Fruit fly (Drosophila melanogaster) whole organism: ENCODE data around the gene NimC2.

Experiments used
- CG8478 ChIP-seq: fragments of >200 bp; optimal IDR thresholded peaks from 2 replicates; lab custom pipeline; 2018; ENCODE audit warnings: inconsistent platforms
- Dll ChIP-seq: fragments of >200 bp; optimal IDR thresholded peaks from 2 replicates; lab custom pipeline; 2017
- EcR ChIP-seq, 2 experiments: fragments of >200 bp; optimal IDR thresholded peaks; 2 replicates each; lab custom pipeline; 2017; ENCODE audit warnings: missing biosample characterization in 2 of 2, missing genetic modification characterization in 2 of 2, missing genetic modification reagents in 2 of 2
- pan ChIP-seq: fragments of >200 bp; optimal IDR thresholded peaks from 2 replicates; lab custom pipeline; 2017
- psq ChIP-seq: fragments of >200 bp; optimal IDR thresholded peaks from 2 replicates; lab custom pipeline; 2017
- usp ChIP-seq: fragments of >200 bp; optimal IDR thresholded peaks from 2 replicates; lab custom pipeline; 2017; ENCODE audit warnings: missing biosample characterization, missing genetic modification characterization, mixed read lengths

NimC2 gene

dm6 chr2L:13972847-13973246, 7.1 kb upstream of the NimC2 start, which contains the start of gene He:
Gene He (minus strand): TSS chr2L:13972947.
- TF ChIP-seq pan (lab: Kevin White, UChicago) (no peak), Dll (no peak), EcR (GFP tag; optimal IDR thresholded peaks at IDR 0.05; lab: Kevin White, UChicago) (no peak), usp (GFP tag; lab: Kevin White, UChicago) (no peak), psq (lab: Kevin White, UChicago) (no peak), CG8478 (lab: Kevin White, UChicago) (no peak)

dm6 chr2L:13976669-13977068, 3.3 kb upstream of the NimC2 start, which contains the start of gene NimC1:
Gene NimC1 (minus strand): TSS chr2L:13976769.
- TF ChIP-seq psq (lab: Kevin White, UChicago) (no peak), usp (GFP tag; lab: Kevin White, UChicago) (no peak), pan (lab: Kevin White, UChicago) (no peak), Dll (no peak), EcR (GFP tag; optimal IDR thresholded peaks at IDR 0.05; lab: Kevin White, UChicago) (no peak), CG8478 (lab: Kevin White, UChicago) (no peak)

- TF ChIP-seq EcR (GFP tag; optimal IDR thresholded peaks at IDR 0.05; lab: Kevin White, UChicago) = no peak
Measured at dm6 chr2L:13977073-13977472, 2.9 kb upstream of the NimC2 start, which contains the start of gene Cyp28a5. Gene Cyp28a5 (plus strand): TSS chr2L:13977302.

- TF ChIP-seq CG8478 (lab: Kevin White, UChicago) (no peak), usp (GFP tag; lab: Kevin White, UChicago) (no peak), psq (lab: Kevin White, UChicago) (no peak), EcR (GFP tag; optimal IDR thresholded peaks at IDR 0.05; lab: Kevin White, UChicago) (no peak), Dll (no peak), pan (lab: Kevin White, UChicago) (no peak)
Measured at dm6 chr2L:13998952-13999351, 19.0 kb downstream of the NimC2 start.

- TF ChIP-seq Dll = no peak
- TF ChIP-seq pan (lab: Kevin White, UChicago) = no peak
- TF ChIP-seq psq (lab: Kevin White, UChicago) = no peak
- TF ChIP-seq CG8478 (lab: Kevin White, UChicago) = no peak
- TF ChIP-seq usp (GFP tag; lab: Kevin White, UChicago) = no peak
- no peak for TF ChIP-seq EcR (GFP tag; optimal IDR thresholded peaks at IDR 0.05; lab: Kevin White, UChicago)
Measured at dm6 chr2L:14001078-14001477, 21.2 kb downstream of the NimC2 start, which contains the start of gene rk. Gene rk (minus strand): TSS chr2L:14001248.

- TF ChIP-seq EcR (GFP tag; optimal IDR thresholded peaks at IDR 0.05; lab: Kevin White, UChicago) = no peak
- no peak for TF ChIP-seq Dll
- no peak for TF ChIP-seq usp (GFP tag; lab: Kevin White, UChicago)
Measured at dm6 chr2L:14001887-14002286, 22.0 kb downstream of the NimC2 start.

- TF ChIP-seq EcR (GFP tag; optimal IDR thresholded peaks at IDR 0.05; lab: Kevin White, UChicago) (no peak), Dll (no peak), pan (lab: Kevin White, UChicago) (no peak), usp (GFP tag; lab: Kevin White, UChicago) (no peak), CG8478 (lab: Kevin White, UChicago) (no peak), psq (lab: Kevin White, UChicago) (no peak)
Measured at dm6 chr2L:14007801-14008200, 27.9 kb downstream of the NimC2 start, which contains the start of gene CG42692. Gene CG42692 (plus strand): TSS chr2L:14008101.

- TF ChIP-seq Dll (no peak), pan (lab: Kevin White, UChicago) (no peak), EcR (GFP tag; optimal IDR thresholded peaks at IDR 0.05; lab: Kevin White, UChicago) (no peak), usp (GFP tag; lab: Kevin White, UChicago) (no peak), CG8478 (lab: Kevin White, UChicago) (no peak), psq (lab: Kevin White, UChicago) (no peak)
Measured at dm6 chr2L:14010410-14010809, 30.5 kb downstream of the NimC2 start.

- TF ChIP-seq EcR (GFP tag; optimal IDR thresholded peaks at IDR 0.05; lab: Kevin White, UChicago) (no peak), Dll (no peak), pan (lab: Kevin White, UChicago) (no peak), usp (GFP tag; lab: Kevin White, UChicago) (no peak), psq (lab: Kevin White, UChicago) (no peak), CG8478 (lab: Kevin White, UChicago) (no peak)
Measured at dm6 chr2L:14011591-14012303, 31.8 kb downstream of the NimC2 start.

dm6 chr2L:14012304-14013054, 32.6 kb downstream of the NimC2 start, which contains the start of gene bgm:
Gene bgm (plus strand): TSS chr2L:14013004.
- TF ChIP-seq CG8478 (lab: Kevin White, UChicago) (no peak), pan (lab: Kevin White, UChicago) (no peak), Dll (no peak), usp (GFP tag; lab: Kevin White, UChicago) (no peak), psq (lab: Kevin White, UChicago) (no peak), EcR (GFP tag; optimal IDR thresholded peaks at IDR 0.05; lab: Kevin White, UChicago) (no peak)

- TF ChIP-seq usp (GFP tag; lab: Kevin White, UChicago) (no peak), EcR (GFP tag; optimal IDR thresholded peaks at IDR 0.05; lab: Kevin White, UChicago) (no peak), CG8478 (lab: Kevin White, UChicago) (no peak), Dll (no peak), psq (lab: Kevin White, UChicago) (no peak), pan (lab: Kevin White, UChicago) (no peak)
Measured at dm6 chr2L:14013478-14013877, 33.6 kb downstream of the NimC2 start.
